Worm (Caenorhabditis elegans) whole organism, young adult: ENCODE measurements around the gene str-84.

ENCODE experiments used
- B0019.2 ChIP-seq: fragments of 200-800 bp; sonication (Bioruptor generic); conservative IDR thresholded peaks from 2 replicates; pipeline ENCODE4 v1.3.6; 2022; ENCODE audit warnings: missing genetic modification reagents, missing genetic modification characterization, missing compliant biosample characterization
- C17E4.6 ChIP-seq: fragments of 200-800 bp; sonication (Bioruptor generic); IDR thresholded peaks from 2 replicates; pipeline ENCODE4 v1.3.6; 2022; ENCODE audit warnings: missing genetic modification reagents, missing genetic modification characterization, missing compliant biosample characterization
- D2030.7 ChIP-seq: fragments of 200-800 bp; sonication (Bioruptor generic); IDR thresholded peaks from 2 replicates; pipeline ENCODE4 v1.3.6; 2022; ENCODE audit warnings: missing genetic modification reagents, missing genetic modification characterization, missing compliant biosample characterization
- F10E7.11 ChIP-seq: sonication (generic microtip); optimal IDR thresholded peaks from 2 replicates; lab custom pipeline; 2017; ENCODE audit warnings: mild to moderate bottlenecking, missing genetic modification characterization, moderate library complexity, missing compliant biosample characterization
- F22D6.2 ChIP-seq: sonication (generic microtip); optimal IDR thresholded peaks from 2 replicates; lab custom pipeline; 2016; ENCODE audit warnings: mild to moderate bottlenecking, missing genetic modification characterization, missing compliant biosample characterization
- F23B12.7 ChIP-seq: sonication (generic microtip); optimal IDR thresholded peaks from 2 replicates; lab custom pipeline; 2017; ENCODE audit warnings: missing genetic modification characterization, mild to moderate bottlenecking, missing compliant biosample characterization, antibody characterized with exemption, moderate library complexity; ENCODE audit not compliant: insufficient read depth
- F33H1.4 ChIP-seq: fragments of 200-800 bp; sonication (Bioruptor generic); IDR thresholded peaks from 2 replicates; pipeline ENCODE4 v1.3.6; 2022; ENCODE audit warnings: missing genetic modification reagents, missing genetic modification characterization, missing compliant biosample characterization
- F52B5.7 ChIP-seq: sonication (generic microtip); optimal IDR thresholded peaks from 2 replicates; lab custom pipeline; 2016; ENCODE audit warnings: mild to moderate bottlenecking, missing genetic modification characterization, missing compliant biosample characterization
- Y53G8AR.9 ChIP-seq: fragments of 200-800 bp; sonication (Bioruptor generic); conservative IDR thresholded peaks from 2 replicates; pipeline ENCODE4 v1.3.6; 2022; ENCODE audit warnings: missing genetic modification reagents, missing genetic modification characterization, missing compliant biosample characterization
- Y79H2A.3 ChIP-seq: fragments of 200-800 bp; sonication (Bioruptor generic); conservative IDR thresholded peaks from 2 replicates; pipeline ENCODE4 v1.3.6; 2022; ENCODE audit warnings: missing genetic modification reagents, missing genetic modification characterization, missing compliant biosample characterization
- akir-1 ChIP-seq: fragments of 200-800 bp; sonication (Bioruptor generic); optimal IDR thresholded peaks from 2 replicates; lab custom pipeline; 2018; ENCODE audit warnings: mild to moderate bottlenecking, missing genetic modification characterization, moderate library complexity, missing compliant biosample characterization
- ama-1 ChIP-seq, 3 experiments: fragments of 150-350 bp in 1 of 3; sonication (generic microtip) in 2 of 3; optimal IDR thresholded peaks; 2 replicates each; lab custom pipeline; 2014 to 2018; ENCODE audit warnings: missing biosample characterization in 2 of 3, missing genetic modification characterization in 2 of 3, missing genetic modification reagents in 2 of 3
- aptf-3 ChIP-seq: fragments of 200-800 bp; sonication (Bioruptor generic); IDR thresholded peaks from 2 replicates; pipeline ENCODE4 v1.3.6; 2022; ENCODE audit warnings: missing genetic modification characterization, missing compliant biosample characterization
- bed-1 ChIP-seq: fragments of 200-800 bp; sonication (Bioruptor generic); IDR thresholded peaks from 2 replicates; pipeline ENCODE4 v1.3.6; 2022; ENCODE audit warnings: missing genetic modification reagents, missing genetic modification characterization, missing compliant biosample characterization
- ceh-58 ChIP-seq: fragments of 200-800 bp; sonication (Bioruptor generic); IDR thresholded peaks from 2 replicates; pipeline ENCODE4 v1.3.6; 2022; ENCODE audit warnings: missing genetic modification characterization, missing compliant biosample characterization
- ceh-91 ChIP-seq: fragments of 200-800 bp; sonication (Bioruptor generic); IDR thresholded peaks from 2 replicates; pipeline ENCODE4 v1.3.6; 2022; ENCODE audit warnings: missing genetic modification reagents, missing genetic modification characterization, missing compliant biosample characterization
- chd-7 ChIP-seq: sonication (generic microtip); optimal IDR thresholded peaks from 2 replicates; lab custom pipeline; 2016; ENCODE audit warnings: mild to moderate bottlenecking, missing genetic modification characterization, moderate library complexity, missing compliant biosample characterization
- efl-1 ChIP-seq: fragments of 150-350 bp; optimal IDR thresholded peaks from 2 replicates; lab custom pipeline; 2014; ENCODE audit warnings: missing biosample characterization, missing genetic modification reagents, missing genetic modification characterization
- ets-4 ChIP-seq: fragments of 200-800 bp; sonication (Bioruptor generic); optimal IDR thresholded peaks from 2 replicates; lab custom pipeline; 2018; ENCODE audit warnings: mild to moderate bottlenecking, missing genetic modification characterization, missing compliant biosample characterization
- gei-17 ChIP-seq: fragments of 200-800 bp; sonication (Bioruptor generic); optimal IDR thresholded peaks from 2 replicates; lab custom pipeline; 2018; ENCODE audit warnings: mild to moderate bottlenecking, missing genetic modification characterization, missing compliant biosample characterization
- him-1 ChIP-seq: sonication (generic microtip); optimal IDR thresholded peaks from 2 replicates; lab custom pipeline; 2016; ENCODE audit warnings: missing genotype, missing genetic modification reagents, missing genetic modification characterization, missing compliant biosample characterization
- hsf-1 ChIP-seq: fragments of 200-800 bp; sonication (Bioruptor generic); IDR thresholded peaks from 2 replicates; pipeline ENCODE4 v1.3.6; 2022; ENCODE audit warnings: missing genetic modification reagents, missing genetic modification characterization, missing compliant biosample characterization
- lin-40 ChIP-seq: sonication (generic microtip); optimal IDR thresholded peaks from 2 replicates; lab custom pipeline; 2016; ENCODE audit warnings: missing genetic modification characterization, mild to moderate bottlenecking, missing compliant biosample characterization, missing genotype, missing genetic modification reagents
- lin-54 ChIP-seq: fragments of 200-800 bp; sonication (Bioruptor generic); optimal IDR thresholded peaks from 2 replicates; lab custom pipeline; 2018; ENCODE audit warnings: mild to moderate bottlenecking, missing genetic modification characterization, missing compliant biosample characterization
- madf-10 ChIP-seq: sonication (generic microtip); optimal IDR thresholded peaks from 2 replicates; lab custom pipeline; 2016; ENCODE audit warnings: mild to moderate bottlenecking, missing genetic modification characterization, missing compliant biosample characterization
- madf-6 ChIP-seq: fragments of 200-800 bp; sonication (Bioruptor generic); IDR thresholded peaks from 2 replicates; pipeline ENCODE4 v1.3.6; 2022; ENCODE audit warnings: missing genetic modification reagents, missing genetic modification characterization, missing compliant biosample characterization
- mcd-1 ChIP-seq: fragments of 200-800 bp; sonication (Bioruptor generic); IDR thresholded peaks from 2 replicates; pipeline ENCODE4 v1.3.6; 2022; ENCODE audit warnings: missing genetic modification reagents, missing genetic modification characterization, missing compliant biosample characterization
- mes-4 ChIP-seq: sonication (generic microtip); optimal IDR thresholded peaks from 2 replicates; lab custom pipeline; 2016; ENCODE audit warnings: missing genotype, missing genetic modification characterization, missing compliant biosample characterization
- nhr-120 ChIP-seq: fragments of 200-800 bp; sonication (Bioruptor generic); IDR thresholded peaks from 2 replicates; pipeline ENCODE4 v1.3.6; 2022; ENCODE audit warnings: missing genetic modification characterization, missing compliant biosample characterization
- nhr-27 ChIP-seq: fragments of 200-800 bp; sonication (Bioruptor generic); optimal IDR thresholded peaks from 2 replicates; lab custom pipeline; 2018; ENCODE audit warnings: mild to moderate bottlenecking, missing genetic modification characterization, moderate library complexity, missing compliant biosample characterization
- nhr-80 ChIP-seq: sonication (generic microtip); optimal IDR thresholded peaks from 2 replicates; lab custom pipeline; 2016; ENCODE audit warnings: missing genetic modification characterization, missing compliant biosample characterization
- nhr-90 ChIP-seq: sonication (generic microtip); optimal IDR thresholded peaks from 2 replicates; lab custom pipeline; 2016; ENCODE audit warnings: missing genotype, mild to moderate bottlenecking, missing genetic modification characterization, missing compliant biosample characterization
- pha-4 ChIP-seq: fragments of 150-350 bp; sonication (generic microtip); optimal IDR thresholded peaks from 2 replicates; lab custom pipeline; 2014; ENCODE audit warnings: missing biosample characterization, missing genetic modification reagents, missing genetic modification characterization
- rcor-1 ChIP-seq: fragments of 200-800 bp; sonication (Bioruptor generic); IDR thresholded peaks from 2 replicates; pipeline ENCODE4 v1.3.6; 2022; ENCODE audit warnings: missing genetic modification reagents, missing genetic modification characterization, missing compliant biosample characterization
- sdz-38 ChIP-seq: sonication (generic microtip); optimal IDR thresholded peaks from 2 replicates; lab custom pipeline; 2016; ENCODE audit warnings: missing genotype, missing genetic modification characterization, missing compliant biosample characterization
- snpc-4 ChIP-seq, 5 experiments: fragments of 150-350 bp in 1 of 5; sonication (generic microtip) in 4 of 5; optimal IDR thresholded peaks; 2 replicates each; lab custom pipeline; 2014 to 2018; ENCODE audit warnings: missing genetic modification characterization in 5 of 5, missing biosample characterization in 3 of 5, antibody characterized with exemption in 2 of 5, mild to moderate bottlenecking in 2 of 5, missing compliant biosample characterization in 2 of 5, missing genotype in 2 of 5, moderate library complexity in 2 of 5, missing genetic modification reagents in 1 of 5
- somi-1 ChIP-seq: fragments of 200-800 bp; sonication (Bioruptor generic); optimal IDR thresholded peaks from 2 replicates; lab custom pipeline; 2018; ENCODE audit warnings: mild to moderate bottlenecking, missing genetic modification characterization, missing compliant biosample characterization
- tlf-1 ChIP-seq: fragments of 200-800 bp; sonication (Bioruptor generic); optimal IDR thresholded peaks from 2 replicates; lab custom pipeline; 2018; ENCODE audit warnings: mild to moderate bottlenecking, missing genetic modification characterization, missing compliant biosample characterization
- ztf-18 ChIP-seq: sonication (generic microtip); optimal IDR thresholded peaks from 2 replicates; lab custom pipeline; 2016; ENCODE audit warnings: missing genotype, mild to moderate bottlenecking, missing genetic modification characterization, missing compliant biosample characterization
- ztf-26 ChIP-seq: sonication (generic microtip); optimal IDR thresholded peaks from 2 replicates; lab custom pipeline; 2017; ENCODE audit warnings: missing genetic modification characterization, missing compliant biosample characterization
- ztf-6 ChIP-seq: fragments of 200-800 bp; sonication (Bioruptor generic); IDR thresholded peaks from 2 replicates; pipeline ENCODE4 v1.3.6; 2022; ENCODE audit warnings: missing genetic modification reagents, missing genetic modification characterization, missing compliant biosample characterization

Gene str-84

ce11 chrV:9001175-9001574 lies 20.4 kb upstream of the str-84 start, which contains the start of gene F59E11.2:
Gene F59E11.2 (plus strand): TSS chrV:9001475.
- TF ChIP-seq efl-1 (GFP tag; lab: Kevin White, UChicago) (no peak), nhr-120 (GFP tag; lab: Robert Waterston, UW) (no peak), ceh-58 (GFP tag; lab: Robert Waterston, UW) (no peak), F33H1.4 (no peak), ztf-6 (no peak)

ce11 chrV:8994801-8995200 lies 14.1 kb upstream of the str-84 start, which contains the start of gene F59E11.5:
Gene F59E11.5 (plus strand): TSS chrV:8995101.
- TF ChIP-seq lin-40 (tag; lab: Kevin White, UChicago) (no peak), ztf-26 (tag; lab: Kevin White, UChicago) (no peak), aptf-3 (no peak), F52B5.7 (tag; lab: Kevin White, UChicago) (no peak), tlf-1 (GFP tag; lab: Kevin White, UChicago) (no peak), ztf-18 (no peak), snpc-4 (GFP tag; optimal IDR thresholded peaks at IDR 0.05; lab: Kevin White, UChicago) (no peak), snpc-4 (tag; optimal IDR thresholded peaks at IDR 0.05; lab: Kevin White, UChicago) (no peak), D2030.7 (GFP tag; lab: Robert Waterston, UW) (no peak), him-1 (tag; lab: Kevin White, UChicago) (no peak), mcd-1 (GFP tag; lab: Robert Waterston, UW) (no peak), Y79H2A.3 (GFP tag; lab: Robert Waterston, UW) (no peak), ama-1 (optimal IDR thresholded peaks at IDR 0.05; lab: Kevin White, UChicago) (no peak), ama-1 (GFP tag; optimal IDR thresholded peaks at IDR 0.05; lab: Kevin White, UChicago) (no peak), hsf-1 (GFP tag; lab: Robert Waterston, UW) (no peak), sdz-38 (tag; lab: Kevin White, UChicago) (no peak), ceh-91 (GFP tag; lab: Robert Waterston, UW) (no peak), nhr-27 (tag; lab: Kevin White, UChicago) (no peak), bed-1 (no peak)

- no peak for TF ChIP-seq mes-4 (tag; lab: Kevin White, UChicago)
- no peak for TF ChIP-seq chd-7 (tag; lab: Kevin White, UChicago)
- no peak for TF ChIP-seq nhr-120 (GFP tag; lab: Robert Waterston, UW)
- TF ChIP-seq pha-4 (tag; lab: Kevin White, UChicago) = no peak
- TF ChIP-seq aptf-3 = no peak
- no peak for TF ChIP-seq mcd-1 (GFP tag; lab: Robert Waterston, UW)
- no peak for TF ChIP-seq B0019.2
- TF ChIP-seq F10E7.11 (tag; lab: Kevin White, UChicago) = no peak
These were observed 13.5 kb upstream of the str-84 start for ce11 chrV:8994272-8994671.

- no peak for TF ChIP-seq nhr-80 (tag; lab: Kevin White, UChicago)
- TF ChIP-seq somi-1 (GFP tag; lab: Kevin White, UChicago) = no peak
These were observed 10.9 kb upstream of the str-84 start, which contains the start of gene F59E11.6 for ce11 chrV:8991679-8992078. Gene F59E11.6 (plus strand): TSS chrV:8991789.

ce11 chrV:8990194-8990649 lies 9.5 kb upstream of the str-84 start, which contains the start of gene F59E11.7:
Gene F59E11.7 (plus strand): TSS chrV:8990244.
- TF ChIP-seq D2030.7 (GFP tag; lab: Robert Waterston, UW) = no peak
- TF ChIP-seq chd-7 (tag; lab: Kevin White, UChicago) = no peak
- TF ChIP-seq Y79H2A.3 (GFP tag; lab: Robert Waterston, UW) = no peak
- TF ChIP-seq rcor-1 (GFP tag; lab: Robert Waterston, UW) = no peak
- no peak for TF ChIP-seq C17E4.6 (GFP tag; lab: Robert Waterston, UW)
- no peak for TF ChIP-seq F23B12.7 (tag; lab: Kevin White, UChicago)
- no peak for TF ChIP-seq F22D6.2 (tag; lab: Kevin White, UChicago)
- TF ChIP-seq madf-6 (GFP tag; lab: Robert Waterston, UW) = no peak
- TF ChIP-seq ets-4 (GFP tag; lab: Kevin White, UChicago) = no peak
- TF ChIP-seq gei-17 (GFP tag; lab: Kevin White, UChicago) = no peak
- no peak for TF ChIP-seq nhr-90
- TF ChIP-seq F10E7.11 (tag; lab: Kevin White, UChicago) = no peak
- no peak for TF ChIP-seq Y53G8AR.9 (GFP tag; lab: Robert Waterston, UW)
- no peak for TF ChIP-seq nhr-80 (tag; lab: Kevin White, UChicago)
- TF ChIP-seq lin-54 (GFP tag; lab: Kevin White, UChicago) = no peak
- no peak for TF ChIP-seq ztf-26 (tag; lab: Kevin White, UChicago)
- TF ChIP-seq madf-10 (tag; lab: Kevin White, UChicago) = no peak
- no peak for TF ChIP-seq akir-1 (GFP tag; lab: Kevin White, UChicago)
